Fruit fly (Drosophila melanogaster) whole organism, prepupa: ENCODE measurements around the gene Cand1.

Source experiments
- Blimp-1 ChIP-seq: fragments of 200-800 bp; sonication (Bioruptor generic); optimal IDR thresholded peaks from 3 replicates; lab custom pipeline; 2017; ENCODE audit warnings: missing biosample characterization, missing genetic modification characterization, mild to moderate bottlenecking, moderate library complexity, missing genetic modification reagents
- CG10631 ChIP-seq: fragments of 200-800 bp; sonication (Bioruptor generic); optimal IDR thresholded peaks from 2 replicates; lab custom pipeline; 2016; ENCODE audit warnings: missing biosample characterization, missing genetic modification characterization
- CG10669 ChIP-seq: fragments of 200-800 bp; sonication (Bioruptor generic); optimal IDR thresholded peaks from 3 replicates; lab custom pipeline; 2018; ENCODE audit warnings: missing biosample characterization, mild to moderate bottlenecking, missing genetic modification characterization, moderate library complexity
- CG11762 ChIP-seq: fragments of 200-800 bp; sonication (Bioruptor generic); optimal IDR thresholded peaks from 3 replicates; lab custom pipeline; 2016; ENCODE audit warnings: missing biosample characterization, missing genetic modification characterization; ENCODE audit not compliant: insufficient read depth
- CG11902 ChIP-seq: fragments of 200-800 bp; sonication (Bioruptor generic); optimal IDR thresholded peaks from 3 replicates; lab custom pipeline; 2016; ENCODE audit warnings: missing biosample characterization, missing genetic modification characterization
- CG16779 ChIP-seq: fragments of 200-800 bp; sonication (Bioruptor generic); optimal IDR thresholded peaks from 3 replicates; lab custom pipeline; 2017; ENCODE audit warnings: missing biosample characterization, mild to moderate bottlenecking, missing genetic modification characterization
- CG31627 ChIP-seq: fragments of 200-800 bp; sonication (Bioruptor generic); optimal IDR thresholded peaks from 3 replicates; lab custom pipeline; 2016; ENCODE audit warnings: missing biosample characterization, missing genetic modification characterization
- CG32006 ChIP-seq: fragments of 200-800 bp; sonication (Bioruptor generic); optimal IDR thresholded peaks from 3 replicates; lab custom pipeline; 2017; ENCODE audit warnings: missing biosample characterization, mild to moderate bottlenecking, missing genetic modification characterization
- CG34406 ChIP-seq: fragments of 200-800 bp; sonication (Bioruptor generic); optimal IDR thresholded peaks from 3 replicates; lab custom pipeline; 2016; ENCODE audit warnings: missing biosample characterization, missing genetic modification characterization
- CG4318 ChIP-seq: fragments of 200-800 bp; sonication (Bioruptor generic); optimal IDR thresholded peaks from 3 replicates; lab custom pipeline; 2017; ENCODE audit warnings: missing biosample characterization, mild to moderate bottlenecking, missing genetic modification characterization
- CG6163 ChIP-seq: fragments of 200-800 bp; sonication (Bioruptor generic); IDR thresholded peaks from 3 replicates; pipeline ENCODE4 v1.3.6; 2022; ENCODE audit warnings: missing biosample characterization, missing genetic modification characterization
- CG6276 ChIP-seq: fragments of 200-800 bp; sonication (Bioruptor generic); optimal IDR thresholded peaks from 2 replicates; lab custom pipeline; 2017; ENCODE audit warnings: missing biosample characterization, mild to moderate bottlenecking, missing genetic modification characterization
- CG6808 ChIP-seq: fragments of 200-800 bp; sonication (Bioruptor generic); optimal IDR thresholded peaks from 3 replicates; lab custom pipeline; 2017; ENCODE audit warnings: missing biosample characterization, missing genetic modification characterization, mild to moderate bottlenecking, moderate library complexity, missing genetic modification reagents
- CG6854 ChIP-seq: fragments of 200-800 bp; sonication (Bioruptor generic); optimal IDR thresholded peaks from 2 replicates; lab custom pipeline; 2017; ENCODE audit warnings: missing biosample characterization, mild to moderate bottlenecking, missing genetic modification characterization
- CG7368 ChIP-seq: fragments of 200-800 bp; sonication (Bioruptor generic); optimal IDR thresholded peaks from 3 replicates; lab custom pipeline; 2016; ENCODE audit warnings: missing biosample characterization, missing genetic modification characterization
- CG8632 ChIP-seq: fragments of 200-800 bp; sonication (Bioruptor generic); optimal IDR thresholded peaks from 3 replicates; lab custom pipeline; 2016; ENCODE audit warnings: missing biosample characterization, missing genetic modification characterization
- CG9139 ChIP-seq: fragments of 200-800 bp; sonication (Bioruptor generic); optimal IDR thresholded peaks from 3 replicates; lab custom pipeline; 2017; ENCODE audit warnings: missing biosample characterization, mild to moderate bottlenecking, missing genetic modification characterization
- Eip75B ChIP-seq: fragments of 200-800 bp; sonication (Bioruptor generic); optimal IDR thresholded peaks from 3 replicates; lab custom pipeline; 2016; ENCODE audit warnings: missing biosample characterization, missing genetic modification characterization
- Eip93F ChIP-seq: fragments of 200-800 bp; sonication (Bioruptor generic); optimal IDR thresholded peaks from 2 replicates; lab custom pipeline; 2016; ENCODE audit warnings: missing biosample characterization, mild to moderate bottlenecking, missing genetic modification characterization
- Ets21C ChIP-seq: fragments of 200-800 bp; sonication (Bioruptor generic); optimal IDR thresholded peaks from 3 replicates; lab custom pipeline; 2016; ENCODE audit warnings: missing biosample characterization, missing genetic modification characterization
- Ets96B ChIP-seq: fragments of 200-800 bp; optimal IDR thresholded peaks from 2 replicates; lab custom pipeline; 2019; ENCODE audit warnings: missing biosample characterization, mild to moderate bottlenecking, missing genetic modification characterization, moderate library complexity
- Gug ChIP-seq: fragments of 200-800 bp; sonication (Bioruptor generic); IDR thresholded peaks from 2 replicates; pipeline ENCODE4 v1.3.6; 2022; ENCODE audit warnings: missing biosample characterization, missing genetic modification characterization
- Hr38 ChIP-seq: sonication (Bioruptor generic); optimal IDR thresholded peaks from 2 replicates; lab custom pipeline; 2016; ENCODE audit warnings: missing biosample characterization, missing genetic modification characterization
- Hr39 ChIP-seq: fragments of 200-800 bp; sonication (Bioruptor generic); optimal IDR thresholded peaks from 2 replicates; lab custom pipeline; 2016; ENCODE audit warnings: missing biosample characterization, missing genetic modification characterization
- Lpt ChIP-seq: fragments of 200-800 bp; sonication (Bioruptor generic); optimal IDR thresholded peaks from 3 replicates; lab custom pipeline; 2016; ENCODE audit warnings: missing biosample characterization, missing genetic modification characterization
- Met ChIP-seq: fragments of 200-800 bp; sonication (Bioruptor generic); optimal IDR thresholded peaks from 3 replicates; lab custom pipeline; 2016; ENCODE audit warnings: missing biosample characterization, missing genetic modification characterization
- OdsH ChIP-seq: fragments of 200-800 bp; sonication (Bioruptor generic); optimal IDR thresholded peaks from 3 replicates; lab custom pipeline; 2016; ENCODE audit warnings: missing biosample characterization, missing genetic modification characterization
- Smox ChIP-seq: fragments of 200-800 bp; sonication (Bioruptor generic); optimal IDR thresholded peaks from 3 replicates; lab custom pipeline; 2016; ENCODE audit warnings: missing biosample characterization, missing genetic modification characterization
- Sox102F ChIP-seq: fragments of 200-800 bp; sonication (Bioruptor generic); optimal IDR thresholded peaks from 2 replicates; lab custom pipeline; 2016; ENCODE audit warnings: missing biosample characterization, mild to moderate bottlenecking, missing genetic modification characterization
- Sox15 ChIP-seq: fragments of 200-800 bp; sonication (Bioruptor generic); optimal IDR thresholded peaks from 3 replicates; lab custom pipeline; 2016; ENCODE audit warnings: missing biosample characterization, missing genetic modification characterization
- achi ChIP-seq: fragments of 200-800 bp; sonication (Bioruptor generic); optimal IDR thresholded peaks from 3 replicates; lab custom pipeline; 2016; ENCODE audit warnings: missing biosample characterization, missing genetic modification characterization
- acj6 ChIP-seq: fragments of 200-800 bp; sonication (Bioruptor generic); optimal IDR thresholded peaks from 3 replicates; lab custom pipeline; 2016; ENCODE audit warnings: missing biosample characterization, missing genetic modification characterization
- dac ChIP-seq: fragments of 200-800 bp; sonication (Bioruptor generic); optimal IDR thresholded peaks from 2 replicates; lab custom pipeline; 2017; ENCODE audit warnings: missing biosample characterization, mild to moderate bottlenecking, missing genetic modification characterization
- dsx ChIP-seq: fragments of 200-800 bp; optimal IDR thresholded peaks from 3 replicates; lab custom pipeline; 2019; ENCODE audit warnings: missing biosample characterization, mild to moderate bottlenecking, missing genetic modification characterization, moderate library complexity; ENCODE audit not compliant: poor library complexity, severe bottlenecking
- eg ChIP-seq: fragments of 200-800 bp; sonication (Bioruptor generic); IDR thresholded peaks from 3 replicates; pipeline ENCODE4 v1.3.6; 2022; ENCODE audit warnings: missing biosample characterization, missing genetic modification characterization
- esn ChIP-seq: fragments of 200-800 bp; sonication (Bioruptor generic); optimal IDR thresholded peaks from 2 replicates; lab custom pipeline; 2016; ENCODE audit warnings: missing biosample characterization, mild to moderate bottlenecking, missing genetic modification characterization, moderate library complexity
- fd59A ChIP-seq: fragments of 200-800 bp; sonication (Bioruptor generic); optimal IDR thresholded peaks from 2 replicates; lab custom pipeline; 2017; ENCODE audit warnings: missing biosample characterization, mild to moderate bottlenecking, missing genetic modification characterization, missing genetic modification reagents
- fd85E ChIP-seq: fragments of 200-800 bp; sonication (Bioruptor generic); optimal IDR thresholded peaks from 3 replicates; lab custom pipeline; 2016; ENCODE audit warnings: missing biosample characterization, missing genetic modification characterization
- lz ChIP-seq: fragments of 200-800 bp; sonication (Bioruptor generic); optimal IDR thresholded peaks from 3 replicates; lab custom pipeline; 2016; ENCODE audit warnings: missing biosample characterization, missing genetic modification characterization
- pdm3 ChIP-seq: fragments of 200-800 bp; sonication (Bioruptor generic); optimal IDR thresholded peaks from 3 replicates; lab custom pipeline; 2016; ENCODE audit warnings: missing biosample characterization, missing genetic modification characterization
- salr ChIP-seq, 2 experiments: fragments of 200-800 bp; sonication (Bioruptor generic); optimal IDR thresholded peaks; 3 replicates each; lab custom pipeline; 2016 to 2018; ENCODE audit warnings: missing biosample characterization in 2 of 2, missing genetic modification characterization in 2 of 2, mild to moderate bottlenecking in 1 of 2
- spab ChIP-seq: fragments of 200-800 bp; sonication (Bioruptor generic); optimal IDR thresholded peaks from 2 replicates; lab custom pipeline; 2017; ENCODE audit warnings: missing biosample characterization, mild to moderate bottlenecking, missing genetic modification characterization, missing genetic modification reagents
- ss ChIP-seq, 2 experiments: fragments of 200-800 bp; sonication (Bioruptor generic); optimal IDR thresholded peaks; 2 replicates in 1 of 2; 3 replicates in 1 of 2; lab custom pipeline; 2017 to 2018; ENCODE audit warnings: mild to moderate bottlenecking in 2 of 2, missing biosample characterization in 2 of 2, missing genetic modification characterization in 2 of 2, moderate library complexity in 1 of 2
- topi ChIP-seq: fragments of 200-800 bp; sonication (Bioruptor generic); optimal IDR thresholded peaks from 3 replicates; lab custom pipeline; 2016; ENCODE audit warnings: missing biosample characterization, missing genetic modification characterization
- vri ChIP-seq: fragments of 200-800 bp; sonication (Bioruptor generic); optimal IDR thresholded peaks from 3 replicates; lab custom pipeline; 2016; ENCODE audit warnings: missing biosample characterization, mild to moderate bottlenecking, missing genetic modification characterization

Gene Cand1

DNA sequence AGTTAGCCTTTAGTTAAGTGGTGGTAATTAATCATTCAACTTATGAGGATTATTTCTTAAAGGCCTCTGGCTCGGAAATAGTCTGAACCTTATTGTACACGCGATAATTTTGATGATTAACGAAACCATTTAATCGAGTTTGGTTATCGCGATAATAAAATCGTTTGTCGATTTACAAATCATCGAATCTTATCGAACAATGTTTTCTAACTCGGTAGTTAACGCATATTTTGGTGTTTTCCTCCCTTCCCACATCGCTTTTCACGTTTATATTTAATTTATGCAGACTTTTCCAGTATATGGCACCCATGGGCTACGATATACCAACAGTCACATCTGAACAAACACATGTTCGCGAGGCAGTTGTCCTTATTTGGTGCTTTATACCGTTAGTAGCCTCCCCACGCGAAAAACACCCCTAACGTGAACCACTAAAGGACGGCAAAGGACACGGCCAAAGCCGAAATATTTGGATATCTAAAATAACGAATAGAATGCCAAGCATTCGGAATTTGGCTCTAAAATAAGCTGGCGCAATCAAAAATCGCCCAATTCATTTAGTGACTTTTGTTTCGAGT is 18.4 kb downstream of the Cand1 start, which contains the start of gene Frmd5:
Gene Frmd5, plus strand, starts transcription at position 414 of the 578 bp plus-strand sequence.
- TF ChIP-seq salr (GFP tag; optimal IDR thresholded peaks at IDR 0.05; lab: Kevin White, UChicago): no peak
- no peak for TF ChIP-seq CG10631
- no peak for TF ChIP-seq Blimp-1
- no peak for TF ChIP-seq Hr39 (GFP tag; lab: Kevin White, UChicago)
- no peak for TF ChIP-seq CG31627
- TF ChIP-seq Ets21C (GFP tag; lab: Kevin White, UChicago): no peak
- TF ChIP-seq pdm3 (GFP tag; lab: Kevin White, UChicago): no peak
- no peak for TF ChIP-seq ss (GFP tag; optimal IDR thresholded peaks at IDR 0.05; lab: Kevin White, UChicago)
- no peak for TF ChIP-seq eg (GFP tag; lab: Robert Waterston, UW)
- no peak for TF ChIP-seq CG16779 (tag; lab: Kevin White, UChicago)
- TF ChIP-seq Hr38 (GFP tag; lab: Kevin White, UChicago): no peak
- TF ChIP-seq CG11762 (GFP tag; lab: Kevin White, UChicago): no peak
- no peak for TF ChIP-seq Met
- TF ChIP-seq dsx (GFP tag; lab: Kevin White, UChicago): no peak
- TF ChIP-seq CG11902 (GFP tag; lab: Kevin White, UChicago): no peak
- TF ChIP-seq, all 60 proteins: peak for 0

dm6 chr2L:10342471-10342870 is 20.0 kb downstream of the Cand1 start, which contains the start of gene Sps2:
Gene Sps2, plus strand, starts transcription at chr2L:10342594.
- TF ChIP-seq CG32006 (GFP tag; lab: Kevin White, UChicago) (no peak), Ets96B (tag; lab: Kevin White, UChicago) (no peak), CG16779 (tag; lab: Kevin White, UChicago) (no peak), CG9139 (no peak), CG6163 (no peak), dac (GFP tag; lab: Kevin White, UChicago) (no peak), fd85E (no peak), topi (GFP tag; lab: Kevin White, UChicago) (no peak), CG6854 (no peak), CG10631 (no peak), lz (GFP tag; lab: Kevin White, UChicago) (no peak), Lpt (no peak), acj6 (GFP tag; lab: Kevin White, UChicago) (no peak), esn (GFP tag; lab: Kevin White, UChicago) (no peak), Smox (GFP tag; lab: Kevin White, UChicago) (no peak), dsx (GFP tag; lab: Kevin White, UChicago) (no peak), Eip93F (no peak), CG10669 (GFP tag; lab: Kevin White, UChicago) (no peak)
- TF ChIP-seq, all 60 proteins: peak for 0

- no peak for TF ChIP-seq Gug
- no peak for TF ChIP-seq CG6854
- no peak for TF ChIP-seq CG11902 (GFP tag; lab: Kevin White, UChicago)
- no peak for TF ChIP-seq OdsH
- TF ChIP-seq vri (GFP tag; lab: Kevin White, UChicago): peak; percentile 35
- no peak for TF ChIP-seq CG6808 (GFP tag; lab: Kevin White, UChicago)
- no peak for TF ChIP-seq Ets21C (GFP tag; lab: Kevin White, UChicago)
- peak; percentile 38 for TF ChIP-seq Eip75B (GFP tag; lab: Kevin White, UChicago)
- TF ChIP-seq CG7368 (GFP tag; lab: Kevin White, UChicago): no peak
- no peak for TF ChIP-seq dac (GFP tag; lab: Kevin White, UChicago)
- no peak for TF ChIP-seq CG4318 (GFP tag; lab: Kevin White, UChicago)
- no peak for TF ChIP-seq Hr38 (GFP tag; lab: Kevin White, UChicago)
- TF ChIP-seq CG8632 (GFP tag; lab: Kevin White, UChicago): peak; percentile 25
- no peak for TF ChIP-seq Sox15 (GFP tag; lab: Kevin White, UChicago)
- no peak for TF ChIP-seq CG6276
- TF ChIP-seq fd59A: no peak
- TF ChIP-seq CG31627: no peak
- no peak for TF ChIP-seq Hr39 (GFP tag; lab: Kevin White, UChicago)
- TF ChIP-seq Sox102F (GFP tag; lab: Kevin White, UChicago): peak; percentile 50
- TF ChIP-seq achi: peak; percentile 95
- peak; percentile 26 for TF ChIP-seq Ets96B (tag; lab: Kevin White, UChicago)
- no peak for TF ChIP-seq lz (GFP tag; lab: Kevin White, UChicago)
- no peak for TF ChIP-seq spab (GFP tag; lab: Kevin White, UChicago)
- peak; percentile 27 for TF ChIP-seq dsx (GFP tag; lab: Kevin White, UChicago)
- TF ChIP-seq eg (GFP tag; lab: Robert Waterston, UW): no peak
- no peak for TF ChIP-seq Smox (GFP tag; lab: Kevin White, UChicago)
- TF ChIP-seq pdm3 (GFP tag; lab: Kevin White, UChicago): peak; percentile 23
- TF ChIP-seq CG10669 (GFP tag; lab: Kevin White, UChicago): no peak
- no peak for TF ChIP-seq CG34406 (GFP tag; lab: Kevin White, UChicago)
- peak; percentile 29 for TF ChIP-seq esn (GFP tag; lab: Kevin White, UChicago)
Observed at dm6 chr2L:10341405-10341804, 21.1 kb downstream of the Cand1 start, which contains the start of gene CG31715. Gene CG31715, plus strand, starts transcription at chr2L:10341616.
